Worm (Caenorhabditis elegans) whole organism, L1 larva: Measurements from ENCODE around the gene F44E2.6.

Experiments
- C04F5.9 ChIP-seq: sonication (generic microtip); optimal IDR thresholded peaks from 2 replicates; lab custom pipeline; 2016; ENCODE audit warnings: missing genetic modification characterization, missing compliant biosample characterization
- C16A3.4 ChIP-seq: fragments of 150-350 bp; optimal IDR thresholded peaks from 2 replicates; lab custom pipeline; 2014; ENCODE audit warnings: missing biosample characterization, missing genetic modification characterization
- aha-1 ChIP-seq: fragments of 150-350 bp; optimal IDR thresholded peaks from 2 replicates; lab custom pipeline; 2014; ENCODE audit warnings: missing biosample characterization, missing genetic modification characterization
- ceh-63 ChIP-seq: fragments of 200-800 bp; sonication (Bioruptor generic); optimal IDR thresholded peaks from 2 replicates; lab custom pipeline; 2018; ENCODE audit warnings: mild to moderate bottlenecking, missing genetic modification characterization, missing compliant biosample characterization
- ceh-88 ChIP-seq: fragments of 200-800 bp; sonication (Bioruptor generic); IDR thresholded peaks from 2 replicates; pipeline ENCODE4 v1.3.6; 2022; ENCODE audit warnings: missing genetic modification characterization, missing compliant biosample characterization
- ces-1 ChIP-seq: fragments of 150-350 bp; optimal IDR thresholded peaks from 2 replicates; lab custom pipeline; 2014; ENCODE audit warnings: missing biosample characterization, missing genetic modification reagents, missing genetic modification characterization
- dpl-1 ChIP-seq, 3 experiments: fragments of 150-350 bp in 2 of 3; sonication (generic microtip) in 1 of 3; optimal IDR thresholded peaks; 2 replicates each; lab custom pipeline; 2014 to 2017; ENCODE audit warnings: missing biosample characterization in 3 of 3, missing genetic modification characterization in 3 of 3, missing genetic modification reagents in 3 of 3
- dsc-1 ChIP-seq: sonication (generic microtip); optimal IDR thresholded peaks from 2 replicates; lab custom pipeline; 2016; ENCODE audit warnings: mild to moderate bottlenecking, missing genetic modification characterization, missing compliant biosample characterization
- efl-1 ChIP-seq, 4 experiments: fragments of 150-350 bp; optimal IDR thresholded peaks in 3 of 4; peaks in 1 of 4; 1 replicate in 1 of 4; 2 replicates in 3 of 4; lab custom pipeline; 2014; ENCODE audit warnings: missing biosample characterization in 2 of 4, missing genetic modification characterization in 2 of 4, missing genetic modification reagents in 2 of 4
- efl-3 ChIP-seq: fragments of 200-800 bp; sonication (Bioruptor generic); optimal IDR thresholded peaks from 2 replicates; lab custom pipeline; 2018; ENCODE audit warnings: mild to moderate bottlenecking, missing genetic modification characterization, missing compliant biosample characterization
- egl-13 ChIP-seq: sonication (generic microtip); optimal IDR thresholded peaks from 2 replicates; lab custom pipeline; 2016; ENCODE audit warnings: missing genotype, missing genetic modification reagents, missing genetic modification characterization, missing compliant biosample characterization
- egl-27 ChIP-seq, 2 experiments: fragments of 150-350 bp in 1 of 2; sonication (generic microtip); optimal IDR thresholded peaks; 3 replicates each; lab custom pipeline; 2017 to 2018; ENCODE audit warnings: missing biosample characterization in 2 of 2, missing genetic modification characterization in 2 of 2, missing genetic modification reagents in 2 of 2
- fkh-10 ChIP-seq: sonication (generic microtip); optimal IDR thresholded peaks from 2 replicates; lab custom pipeline; 2017; ENCODE audit warnings: missing biosample characterization, missing genetic modification reagents, missing genetic modification characterization
- fkh-4 ChIP-seq: sonication (generic microtip); optimal IDR thresholded peaks from 2 replicates; lab custom pipeline; 2016; ENCODE audit warnings: missing compliant biosample characterization, missing genetic modification characterization, borderline replicate concordance
- fkh-8 ChIP-seq: sonication (generic microtip); optimal IDR thresholded peaks from 2 replicates; lab custom pipeline; 2016; ENCODE audit warnings: mild to moderate bottlenecking, missing genetic modification characterization, missing compliant biosample characterization
- grh-1 ChIP-seq: fragments of 200-800 bp; sonication (Bioruptor generic); IDR thresholded peaks from 2 replicates; pipeline ENCODE4 v1.3.6; 2022; ENCODE audit warnings: missing genetic modification reagents, missing genetic modification characterization, missing compliant biosample characterization
- hlh-17 ChIP-seq: fragments of 200-800 bp; sonication (Bioruptor generic); optimal IDR thresholded peaks from 2 replicates; lab custom pipeline; 2018; ENCODE audit warnings: missing genetic modification characterization, mild to moderate bottlenecking, missing compliant biosample characterization, moderate library complexity, borderline replicate concordance
- hpl-2 ChIP-seq: fragments of 150-350 bp; optimal IDR thresholded peaks from 2 replicates; lab custom pipeline; 2014; ENCODE audit warnings: missing biosample characterization, missing genetic modification reagents, missing genetic modification characterization
- isw-1 ChIP-seq: fragments of 200-800 bp; sonication (Bioruptor generic); IDR thresholded peaks from 2 replicates; pipeline ENCODE4 v1.3.6; 2022; ENCODE audit warnings: missing genetic modification characterization, missing compliant biosample characterization
- lsy-2 ChIP-seq, 2 experiments: fragments of 150-350 bp; optimal IDR thresholded peaks; 2 replicates each; lab custom pipeline; 2014; ENCODE audit warnings: missing biosample characterization in 2 of 2, missing genetic modification characterization in 2 of 2
- mab-9 ChIP-seq: fragments of 200-800 bp; sonication (Bioruptor generic); IDR thresholded peaks from 2 replicates; pipeline ENCODE4 v1.3.6; 2022; ENCODE audit warnings: missing genetic modification reagents, missing genetic modification characterization, missing compliant biosample characterization
- mdl-1 ChIP-seq, 2 experiments: fragments of 150-350 bp; optimal IDR thresholded peaks; 2 replicates each; lab custom pipeline; 2014 to 2017; ENCODE audit warnings: missing biosample characterization in 2 of 2, missing genetic modification characterization in 2 of 2, inconsistent platforms in 1 of 2
- mep-1 ChIP-seq: fragments of 150-350 bp; optimal IDR thresholded peaks from 2 replicates; lab custom pipeline; 2014; ENCODE audit warnings: missing biosample characterization, missing genetic modification characterization
- nhr-11 ChIP-seq: fragments of 150-350 bp; optimal IDR thresholded peaks from 2 replicates; lab custom pipeline; 2014; ENCODE audit warnings: missing biosample characterization, missing genetic modification characterization
- nhr-20 ChIP-seq: sonication (generic microtip); optimal IDR thresholded peaks from 2 replicates; lab custom pipeline; 2016; ENCODE audit warnings: mild to moderate bottlenecking, missing genetic modification characterization, missing compliant biosample characterization
- nhr-237 ChIP-seq: fragments of 150-350 bp; optimal IDR thresholded peaks from 2 replicates; lab custom pipeline; 2014; ENCODE audit warnings: missing biosample characterization, missing genetic modification characterization
- nhr-28 ChIP-seq: fragments of 150-350 bp; optimal IDR thresholded peaks from 2 replicates; lab custom pipeline; 2014; ENCODE audit warnings: missing biosample characterization, missing genetic modification characterization
- nhr-47 ChIP-seq: sonication (generic microtip); optimal IDR thresholded peaks from 2 replicates; lab custom pipeline; 2016; ENCODE audit warnings: mild to moderate bottlenecking, missing genetic modification characterization, moderate library complexity, missing compliant biosample characterization
- nhr-76 ChIP-seq: sonication (generic microtip); optimal IDR thresholded peaks from 2 replicates; lab custom pipeline; 2017; ENCODE audit warnings: missing biosample characterization, missing genetic modification characterization
- nhr-77 ChIP-seq: fragments of 150-350 bp; optimal IDR thresholded peaks from 2 replicates; lab custom pipeline; 2014; ENCODE audit warnings: missing biosample characterization, missing genetic modification characterization
- nhr-85 ChIP-seq: sonication (generic microtip); peaks from one replicate; lab custom pipeline; 2016; ENCODE audit warnings: missing genetic modification characterization, inconsistent platforms, missing compliant biosample characterization
- nhr-90 ChIP-seq: sonication (generic microtip); optimal IDR thresholded peaks from 2 replicates; lab custom pipeline; 2016; ENCODE audit warnings: mild to moderate bottlenecking, missing genetic modification characterization, missing compliant biosample characterization; ENCODE audit not compliant: poor library complexity
- pax-3 ChIP-seq: fragments of 200-800 bp; sonication (Bioruptor generic); optimal IDR thresholded peaks from 2 replicates; lab custom pipeline; 2018; ENCODE audit warnings: mild to moderate bottlenecking, missing genetic modification characterization, moderate library complexity, missing compliant biosample characterization
- rnt-1 ChIP-seq: sonication (generic microtip); optimal IDR thresholded peaks from 2 replicates; lab custom pipeline; 2016; ENCODE audit warnings: mild to moderate bottlenecking, missing genetic modification characterization, moderate library complexity, missing compliant biosample characterization
- snpc-4 ChIP-seq: fragments of 150-350 bp; optimal IDR thresholded peaks from 2 replicates; lab custom pipeline; 2014; ENCODE audit warnings: missing biosample characterization, missing genetic modification characterization
- snu-23 ChIP-seq: sonication (generic microtip); optimal IDR thresholded peaks from 2 replicates; lab custom pipeline; 2016; ENCODE audit warnings: missing genetic modification characterization, missing compliant biosample characterization
- sox-4 ChIP-seq: sonication (generic microtip); optimal IDR thresholded peaks from 2 replicates; lab custom pipeline; 2016; ENCODE audit warnings: missing genetic modification characterization, missing compliant biosample characterization
- sptf-1 ChIP-seq: fragments of 150-350 bp; optimal IDR thresholded peaks from 2 replicates; lab custom pipeline; 2014; ENCODE audit warnings: missing biosample characterization, missing genetic modification characterization
- sup-37 ChIP-seq: fragments of 200-800 bp; sonication (Bioruptor generic); optimal IDR thresholded peaks from 2 replicates; lab custom pipeline; 2018; ENCODE audit warnings: mild to moderate bottlenecking, missing genetic modification characterization, missing compliant biosample characterization
- tbx-2 ChIP-seq: sonication (generic microtip); optimal IDR thresholded peaks from 2 replicates; lab custom pipeline; 2016; ENCODE audit warnings: missing genetic modification characterization, missing compliant biosample characterization
- unc-130 ChIP-seq: fragments of 150-350 bp; optimal IDR thresholded peaks from 2 replicates; lab custom pipeline; 2017; ENCODE audit warnings: missing biosample characterization, missing genetic modification characterization, inconsistent platforms
- unc-30 ChIP-seq: sonication (generic microtip); optimal IDR thresholded peaks from 2 replicates; lab custom pipeline; 2017; ENCODE audit warnings: missing biosample characterization, missing genetic modification characterization
- unc-86 ChIP-seq: sonication (generic microtip); optimal IDR thresholded peaks from 2 replicates; lab custom pipeline; 2016; ENCODE audit warnings: missing genetic modification characterization, missing compliant biosample characterization
- unc-98 ChIP-seq: fragments of 200-800 bp; sonication (Bioruptor generic); IDR thresholded peaks from 2 replicates; pipeline ENCODE4 v1.3.6; 2022; ENCODE audit warnings: missing genetic modification characterization, missing compliant biosample characterization
- vab-15 ChIP-seq: sonication (generic microtip); optimal IDR thresholded peaks from 2 replicates; lab custom pipeline; 2017; ENCODE audit warnings: missing genotype, mild to moderate bottlenecking, missing genetic modification characterization, missing compliant biosample characterization
- xbp-1 ChIP-seq: sonication (generic microtip); optimal IDR thresholded peaks from 2 replicates; lab custom pipeline; 2016; ENCODE audit warnings: missing genetic modification characterization, missing compliant biosample characterization
- ztf-11 ChIP-seq, 2 experiments: sonication (generic microtip); optimal IDR thresholded peaks; 2 replicates each; lab custom pipeline; 2016 to 2017; ENCODE audit warnings: missing genetic modification characterization in 2 of 2, missing biosample characterization in 1 of 2, missing compliant biosample characterization in 1 of 2
- ztf-4 ChIP-seq: fragments of 150-350 bp; optimal IDR thresholded peaks from 2 replicates; lab custom pipeline; 2014; ENCODE audit warnings: missing biosample characterization, missing genetic modification characterization

Gene F44E2.6

DNA sequence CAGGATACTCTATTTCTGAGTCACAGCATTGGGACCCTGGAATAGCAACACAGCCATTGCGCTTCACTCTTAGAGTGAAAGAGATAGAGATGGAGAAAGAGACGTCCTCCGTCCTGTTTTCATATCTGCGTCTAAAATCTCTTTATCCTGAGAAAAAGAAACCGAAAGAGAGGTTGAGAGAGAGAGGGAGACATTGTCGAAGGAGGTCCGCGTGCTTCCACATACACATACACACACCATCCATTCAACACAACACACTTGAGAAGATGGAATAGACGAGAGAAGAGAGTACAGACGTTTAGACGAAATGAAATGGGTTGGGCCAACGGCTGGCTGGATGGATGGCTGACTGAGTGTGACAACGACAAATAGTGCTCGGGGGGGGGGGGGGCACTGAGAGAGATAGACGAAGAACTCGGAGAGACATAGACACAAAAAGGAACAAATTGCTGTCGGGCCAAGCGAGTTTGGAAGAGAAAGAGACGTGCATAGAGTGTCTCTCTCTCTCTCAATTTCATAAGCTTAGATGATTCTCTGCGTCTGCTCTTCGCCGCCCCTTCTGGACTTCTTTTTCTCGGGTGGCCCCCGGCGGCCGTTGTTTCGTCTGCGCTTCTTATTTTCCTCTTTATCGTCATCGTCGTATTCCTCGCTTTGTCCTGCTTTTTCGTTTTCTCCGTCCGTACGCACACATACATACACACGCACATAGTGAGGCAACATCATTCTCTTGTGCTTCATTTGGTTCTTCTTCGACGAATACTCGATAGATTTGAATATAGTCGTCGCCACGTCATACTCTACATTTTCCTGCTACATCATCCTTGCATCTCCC, 44.8 kb downstream of the F44E2.6 start, which contains the start of gene F54F2.6 (continued):
- TF ChIP-seq C04F5.9 (tag; lab: Kevin White, UChicago), result no peak
- peak; percentile 85 to 94 for TF ChIP-seq egl-27 (tag; optimal IDR thresholded peaks at IDR 0.05; lab: Kevin White, UChicago)
- peak; percentile 84 to 89 for TF ChIP-seq lsy-2 (tag; optimal IDR thresholded peaks at IDR 0.05; lab: Kevin White, UChicago)
- TF ChIP-seq nhr-20 (tag; lab: Kevin White, UChicago), result peak; percentile 90
- TF ChIP-seq unc-130 (tag; lab: Kevin White, UChicago), result peak; percentile 75
- TF ChIP-seq sup-37, result peak; percentile 86
- peak; percentile 32 for TF ChIP-seq nhr-76
- TF ChIP-seq pax-3, result peak; percentile 86
- TF ChIP-seq hpl-2, result no peak
- peak; percentile 59 for TF ChIP-seq sox-4 (tag; lab: Kevin White, UChicago)
- TF ChIP-seq efl-1 (optimal IDR thresholded peaks at IDR 0.05; lab: Kevin White, UChicago), result peak; percentile 73 to 79
- TF ChIP-seq efl-1 (GFP tag; optimal IDR thresholded peaks at IDR 0.05 in 1 of 2; lab: Kevin White, UChicago), result peak; percentile 22 to 95
- peak; percentile 73 for TF ChIP-seq C16A3.4 (tag; lab: Kevin White, UChicago)
- peak; percentile 93 for TF ChIP-seq egl-13 (tag; lab: Kevin White, UChicago)
- no peak for TF ChIP-seq ces-1
- TF ChIP-seq unc-30, result peak; percentile 20
- no peak for TF ChIP-seq sptf-1 (tag; lab: Kevin White, UChicago)
- no peak for TF ChIP-seq nhr-28 (tag; lab: Kevin White, UChicago)
- TF ChIP-seq mab-9 (GFP tag; lab: Robert Waterston, UW), result peak; percentile 76
- TF ChIP-seq nhr-47 (tag; lab: Kevin White, UChicago), result peak; percentile 94
- TF ChIP-seq ceh-88 (GFP tag; lab: Robert Waterston, UW), result peak; percentile 73
- no peak for TF ChIP-seq efl-3 (GFP tag; lab: Kevin White, UChicago)
- TF ChIP-seq fkh-10 (GFP tag; lab: Kevin White, UChicago), result peak; percentile 90
- peak; percentile 83 for TF ChIP-seq xbp-1
- peak; percentile 89 for TF ChIP-seq ztf-4 (tag; lab: Kevin White, UChicago)
- TF ChIP-seq dsc-1 (tag; lab: Kevin White, UChicago), result peak; percentile 89
- peak; percentile 97 for TF ChIP-seq nhr-85
- no peak for TF ChIP-seq nhr-237
- TF ChIP-seq fkh-8 (tag; lab: Kevin White, UChicago), result peak; percentile 94
- TF ChIP-seq nhr-90 (tag; lab: Kevin White, UChicago), result peak; percentile 54
- TF ChIP-seq dpl-1 (GFP tag; optimal IDR thresholded peaks at IDR 0.05; lab: Kevin White, UChicago), result peak; percentile 26 to 60 (median 51)
- no peak for TF ChIP-seq ceh-63 (GFP tag; lab: Kevin White, UChicago)
- no peak; the same call in 1 of the 2 replicates for TF ChIP-seq unc-98 (GFP tag; lab: Robert Waterston, UW)
- peak; percentile 97 for TF ChIP-seq tbx-2 (tag; lab: Kevin White, UChicago)

DNA sequence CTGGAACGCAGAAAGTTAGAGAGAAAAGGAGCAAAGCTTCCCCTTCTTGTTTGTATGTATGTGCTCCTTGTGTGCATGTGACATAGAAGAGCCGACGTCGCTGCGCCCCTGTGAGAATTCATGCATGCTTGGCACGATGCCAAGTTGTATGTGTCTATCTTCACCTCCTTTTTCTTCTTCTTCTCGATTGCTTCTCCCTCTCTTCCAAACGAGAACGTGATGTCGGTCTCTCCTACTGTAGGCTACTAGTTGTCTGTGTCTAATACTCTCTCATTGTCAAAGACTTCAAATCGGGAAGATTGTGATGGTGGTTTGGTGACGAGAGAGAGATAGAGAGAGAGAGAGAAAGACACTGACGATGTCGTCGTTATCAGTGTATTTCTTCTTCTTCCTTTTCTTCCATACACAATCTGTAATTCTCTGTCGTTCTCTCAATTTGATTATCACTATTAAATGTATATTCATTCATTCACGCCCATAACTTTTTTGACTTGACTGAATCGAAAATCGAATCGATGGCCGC, 47.7 kb downstream of the F44E2.6 start:
- peak; percentile 47 for TF ChIP-seq rnt-1
- peak; percentile 25 for TF ChIP-seq vab-15 (tag; lab: Kevin White, UChicago)
- TF ChIP-seq hpl-2, result peak; percentile 36
- TF ChIP-seq sox-4 (tag; lab: Kevin White, UChicago), result peak; percentile 73
- peak; percentile 89 for TF ChIP-seq nhr-20 (tag; lab: Kevin White, UChicago)
- no peak for TF ChIP-seq ces-1
- TF ChIP-seq isw-1 (GFP tag; lab: Robert Waterston, UW), result peak; percentile 52
- TF ChIP-seq nhr-77 (tag; lab: Kevin White, UChicago), result peak; percentile 61
- no peak for TF ChIP-seq aha-1 (tag; lab: Kevin White, UChicago)
- peak; percentile 52 to 55 for TF ChIP-seq egl-27 (tag; optimal IDR thresholded peaks at IDR 0.05; lab: Kevin White, UChicago)
- no peak for TF ChIP-seq hlh-17 (GFP tag; lab: Kevin White, UChicago)
- peak; percentile 70 for TF ChIP-seq xbp-1
- peak; percentile 92 for TF ChIP-seq unc-86
- TF ChIP-seq snu-23, result peak; percentile 88
- TF ChIP-seq nhr-11 (tag; lab: Kevin White, UChicago), result peak; percentile 76
- peak; percentile 77 for TF ChIP-seq pax-3
- TF ChIP-seq efl-1 (optimal IDR thresholded peaks at IDR 0.05; lab: Kevin White, UChicago), result peak; percentile 65 to 81
- peak; percentile 31 to 93 for TF ChIP-seq efl-1 (GFP tag; optimal IDR thresholded peaks at IDR 0.05 in 1 of 2; lab: Kevin White, UChicago)
- TF ChIP-seq mep-1 (tag; lab: Kevin White, UChicago), result peak; percentile 84
- peak; percentile 60 for TF ChIP-seq grh-1 (GFP tag; lab: Robert Waterston, UW)
- TF ChIP-seq unc-130 (tag; lab: Kevin White, UChicago), result no peak
- peak; percentile 36 for TF ChIP-seq snpc-4 (tag; lab: Kevin White, UChicago)
- TF ChIP-seq ztf-11 (tag; optimal IDR thresholded peaks at IDR 0.05; lab: Kevin White, UChicago), result peak in 1 of 2 experiments; percentile 49
- TF ChIP-seq mdl-1 (tag; optimal IDR thresholded peaks at IDR 0.05; lab: Kevin White, UChicago), result peak; percentile 20 to 92
- TF ChIP-seq fkh-4 (tag; lab: Kevin White, UChicago), result peak; percentile 11
